Fruit fly (Drosophila melanogaster) whole organism, embryonic: ENCODE results near the gene CG11241.

ENCODE experiments used
- Awh ChIP-seq: fragments of 200-800 bp; sonication (Bioruptor generic); IDR thresholded peaks from 2 replicates; pipeline ENCODE4, ENCODE4 v1.3.6; 2022; ENCODE audit warnings: missing biosample characterization, missing genetic modification characterization
- Blimp-1 ChIP-seq: fragments of 200-800 bp; sonication (Bioruptor generic); optimal IDR thresholded peaks from 3 replicates; lab custom pipeline; 2018; ENCODE audit warnings: missing biosample characterization, missing genetic modification characterization, mild to moderate bottlenecking, moderate library complexity, missing genetic modification reagents
- CG10321 ChIP-seq: fragments of 200-800 bp; sonication (Bioruptor generic); IDR thresholded peaks from 2 replicates; pipeline ENCODE4 v1.3.6; 2022; ENCODE audit warnings: missing biosample characterization, missing genetic modification characterization
- CG11247 ChIP-seq: fragments of 200-800 bp; sonication (Bioruptor generic); IDR thresholded peaks from 2 replicates; pipeline ENCODE4 v1.3.6; 2022; ENCODE audit warnings: missing biosample characterization, missing genetic modification characterization
- CG11696 ChIP-seq: fragments of 200-800 bp; sonication (Bioruptor generic); IDR thresholded peaks from 2 replicates; pipeline ENCODE4 v1.3.6; 2022; ENCODE audit warnings: missing biosample characterization, missing genetic modification characterization
- CG12219 ChIP-seq: fragments of 200-800 bp; sonication (Bioruptor generic); optimal IDR thresholded peaks from 3 replicates; lab custom pipeline; 2018; ENCODE audit warnings: missing biosample characterization, mild to moderate bottlenecking, missing genetic modification characterization
- CG1529 ChIP-seq: fragments of 200-800 bp; sonication (Bioruptor generic); optimal IDR thresholded peaks from 3 replicates; lab custom pipeline; 2018; ENCODE audit warnings: missing biosample characterization, missing genetic modification characterization
- CG1603 ChIP-seq: fragments of 200-800 bp; sonication (Bioruptor generic); optimal IDR thresholded peaks from 2 replicates; lab custom pipeline; 2019; ENCODE audit warnings: missing biosample characterization, mild to moderate bottlenecking, missing genetic modification characterization, moderate library complexity
- CG18011 ChIP-seq: fragments of 200-800 bp; sonication (Bioruptor generic); optimal IDR thresholded peaks from 2 replicates; lab custom pipeline; 2017; ENCODE audit warnings: missing biosample characterization, missing genetic modification characterization, mild to moderate bottlenecking, moderate library complexity, missing genotype
- CG2116 ChIP-seq: fragments of 200-800 bp; sonication (Bioruptor generic); optimal IDR thresholded peaks from 3 replicates; lab custom pipeline; 2018; ENCODE audit warnings: missing biosample characterization, mild to moderate bottlenecking, missing genetic modification characterization
- CG2202 ChIP-seq: fragments of 200-800 bp; sonication (Bioruptor generic); optimal IDR thresholded peaks from 2 replicates; lab custom pipeline; 2018; ENCODE audit warnings: missing biosample characterization, mild to moderate bottlenecking, missing genetic modification characterization
- CG5245 ChIP-seq: fragments of 200-800 bp; sonication (Bioruptor generic); optimal IDR thresholded peaks from 3 replicates; lab custom pipeline; 2016; ENCODE audit warnings: missing biosample characterization, missing genetic modification characterization
- CG7987 ChIP-seq: fragments of 200-800 bp; sonication (Bioruptor generic); optimal IDR thresholded peaks from 2 replicates; lab custom pipeline; 2018; ENCODE audit warnings: missing biosample characterization, mild to moderate bottlenecking, missing genetic modification characterization, moderate library complexity
- CG8359 ChIP-seq: fragments of 200-800 bp; sonication (Bioruptor generic); optimal IDR thresholded peaks from 2 replicates; lab custom pipeline; 2017; ENCODE audit warnings: missing biosample characterization, mild to moderate bottlenecking, missing genetic modification characterization, borderline replicate concordance
- CG9215 ChIP-seq: fragments of 200-800 bp; sonication (Bioruptor generic); IDR thresholded peaks from 2 replicates; pipeline ENCODE4 v1.3.6; 2022; ENCODE audit warnings: missing biosample characterization, missing genetic modification characterization
- CG9437 ChIP-seq: fragments of 200-800 bp; sonication (Bioruptor generic); optimal IDR thresholded peaks from 2 replicates; lab custom pipeline; 2018; ENCODE audit warnings: missing biosample characterization, mild to moderate bottlenecking, missing genetic modification characterization
- CG9609 ChIP-seq: fragments of 200-800 bp; sonication (Bioruptor generic); optimal IDR thresholded peaks from 3 replicates; lab custom pipeline; 2016; ENCODE audit warnings: missing biosample characterization, missing genetic modification characterization
- CG9727 ChIP-seq: fragments of 200-800 bp; sonication (Bioruptor generic); optimal IDR thresholded peaks from 3 replicates; lab custom pipeline; 2017; ENCODE audit warnings: missing biosample characterization, mild to moderate bottlenecking, missing genetic modification characterization
- CG9932 ChIP-seq: fragments of 200-800 bp; sonication (Bioruptor generic); IDR thresholded peaks from 2 replicates; pipeline ENCODE4 v1.3.6; 2022; ENCODE audit warnings: missing biosample characterization, missing genetic modification characterization
- CkIIα-i1 ChIP-seq: fragments of 200-800 bp; sonication (Bioruptor generic); IDR thresholded peaks from 2 replicates; pipeline ENCODE4 v1.3.6; 2022; ENCODE audit warnings: missing biosample characterization, missing genetic modification characterization
- CoRest ChIP-seq: fragments of 200-800 bp; sonication (Bioruptor generic); optimal IDR thresholded peaks from 3 replicates; lab custom pipeline; 2018; ENCODE audit warnings: missing biosample characterization, mild to moderate bottlenecking, missing genetic modification characterization, moderate library complexity
- Dad ChIP-seq: fragments of 200-800 bp; sonication (Bioruptor generic); optimal IDR thresholded peaks from 3 replicates; lab custom pipeline; 2016; ENCODE audit warnings: missing biosample characterization, missing genetic modification characterization
- Dp ChIP-seq: fragments of 200-800 bp; sonication (Bioruptor generic); optimal IDR thresholded peaks from 2 replicates; lab custom pipeline; 2018; ENCODE audit warnings: missing biosample characterization, mild to moderate bottlenecking, missing genetic modification characterization, moderate library complexity
- Hand ChIP-seq: fragments of 200-800 bp; sonication (Bioruptor generic); optimal IDR thresholded peaks from 2 replicates; lab custom pipeline; 2017; ENCODE audit warnings: mild to moderate bottlenecking, missing biosample characterization, missing genetic modification reagents, missing genetic modification characterization
- Hr51 ChIP-seq, 2 experiments: fragments of 200-800 bp; sonication (Bioruptor generic); optimal IDR thresholded peaks; 2 replicates in 1 of 2; 3 replicates in 1 of 2; lab custom pipeline; 2016 to 2018; ENCODE audit warnings: missing biosample characterization in 2 of 2, missing genetic modification characterization in 2 of 2, mild to moderate bottlenecking in 1 of 2, moderate library complexity in 1 of 2
- Lim3 ChIP-seq: fragments of 200-800 bp; sonication (Bioruptor generic); IDR thresholded peaks from 2 replicates; pipeline ENCODE4 v1.3.6; 2022; ENCODE audit warnings: missing biosample characterization, missing genetic modification characterization
- Lpt ChIP-seq: fragments of >200 bp; optimal IDR thresholded peaks from 2 replicates; lab custom pipeline; 2018; ENCODE audit warnings: missing biosample characterization, missing genetic modification characterization
- MESR4 ChIP-seq: fragments of 200-800 bp; sonication (Bioruptor generic); optimal IDR thresholded peaks from 2 replicates; lab custom pipeline; 2018; ENCODE audit warnings: missing biosample characterization, mild to moderate bottlenecking, missing genetic modification characterization, moderate library complexity
- Oli ChIP-seq: fragments of 200-800 bp; sonication (Bioruptor generic); optimal IDR thresholded peaks from 2 replicates; lab custom pipeline; 2018; ENCODE audit warnings: missing biosample characterization, mild to moderate bottlenecking, missing genetic modification characterization, moderate library complexity
- Sry-β ChIP-seq: fragments of 200-800 bp; sonication (Bioruptor generic); optimal IDR thresholded peaks from 2 replicates; lab custom pipeline; 2018; ENCODE audit warnings: missing biosample characterization, mild to moderate bottlenecking, missing genetic modification characterization, moderate library complexity
- Xbp1 ChIP-seq: fragments of 200-800 bp; sonication (Bioruptor generic); optimal IDR thresholded peaks from 3 replicates; lab custom pipeline; 2016; ENCODE audit warnings: missing biosample characterization, mild to moderate bottlenecking, missing genetic modification characterization
- bab2 ChIP-seq: fragments of 200-800 bp; sonication (Bioruptor generic); optimal IDR thresholded peaks from 2 replicates; lab custom pipeline; 2016; ENCODE audit warnings: missing biosample characterization, missing genetic modification characterization
- bbx ChIP-seq: fragments of 200-800 bp; sonication (Bioruptor generic); IDR thresholded peaks from 2 replicates; pipeline ENCODE4 v1.3.6; 2022; ENCODE audit warnings: missing biosample characterization, missing genetic modification characterization; ENCODE audit not compliant: partially characterized antibody
- bcd ChIP-seq: fragments of 200-800 bp; sonication (Bioruptor generic); optimal IDR thresholded peaks from 2 replicates; lab custom pipeline; 2017; ENCODE audit warnings: missing biosample characterization, mild to moderate bottlenecking, missing genetic modification characterization
- cato ChIP-seq: fragments of 200-800 bp; sonication (Bioruptor generic); optimal IDR thresholded peaks from 2 replicates; lab custom pipeline; 2016; ENCODE audit warnings: missing biosample characterization, missing genetic modification characterization, borderline replicate concordance
- caup ChIP-seq: fragments of 200-800 bp; sonication (Bioruptor generic); optimal IDR thresholded peaks from 3 replicates; lab custom pipeline; 2017; ENCODE audit warnings: missing biosample characterization, mild to moderate bottlenecking, missing genetic modification characterization, moderate library complexity; ENCODE audit not compliant: severe bottlenecking
- chm ChIP-seq: fragments of 200-800 bp; sonication (Bioruptor generic); IDR thresholded peaks from 2 replicates; pipeline ENCODE4 v1.3.6; 2022; ENCODE audit warnings: missing biosample characterization, missing genetic modification characterization
- croc ChIP-seq: fragments of 200-800 bp; sonication (Bioruptor generic); conservative IDR thresholded peaks from 3 replicates; pipeline ENCODE4 v1.3.6; 2022; ENCODE audit warnings: missing biosample characterization, missing genetic modification characterization
- eve ChIP-seq, 2 experiments: fragments of >200 bp; optimal IDR thresholded peaks; 2 replicates each; lab custom pipeline; 2017; ENCODE audit warnings: missing biosample characterization in 2 of 2, missing genetic modification characterization in 2 of 2
- h ChIP-seq: fragments of >200 bp; optimal IDR thresholded peaks from 2 replicates; lab custom pipeline; 2017
- kay ChIP-seq: fragments of 200-800 bp; sonication (Bioruptor generic); optimal IDR thresholded peaks from 2 replicates; lab custom pipeline; 2016; ENCODE audit warnings: missing biosample characterization, missing genetic modification characterization
- maf-S ChIP-seq: fragments of 200-800 bp; sonication (Bioruptor generic); optimal IDR thresholded peaks from 2 replicates; lab custom pipeline; 2016; ENCODE audit warnings: missing biosample characterization, missing genetic modification characterization
- p53 ChIP-seq: fragments of 200-800 bp; sonication (Bioruptor generic); optimal IDR thresholded peaks from 2 replicates; lab custom pipeline; 2016; ENCODE audit warnings: missing biosample characterization, missing genetic modification characterization
- pzg ChIP-seq: fragments of 200-800 bp; sonication (Bioruptor generic); optimal IDR thresholded peaks from 3 replicates; lab custom pipeline; 2018; ENCODE audit warnings: missing biosample characterization, mild to moderate bottlenecking, missing genetic modification characterization, moderate library complexity
- salm ChIP-seq: fragments of 200-800 bp; sonication (Bioruptor generic); optimal IDR thresholded peaks from 2 replicates; lab custom pipeline; 2018; ENCODE audit warnings: missing biosample characterization, mild to moderate bottlenecking, missing genetic modification characterization
- sima ChIP-seq: fragments of 200-800 bp; sonication (Bioruptor generic); optimal IDR thresholded peaks from 2 replicates; lab custom pipeline; 2016; ENCODE audit warnings: missing biosample characterization, missing genetic modification characterization
- slbo ChIP-seq: fragments of 200-800 bp; sonication (Bioruptor generic); IDR thresholded peaks from 2 replicates; pipeline ENCODE4 v1.3.6; 2022; ENCODE audit warnings: missing biosample characterization, missing genetic modification characterization
- tll ChIP-seq, 2 experiments: fragments of 200-800 bp in 1 of 2; fragments of >200 bp in 1 of 2; sonication (Bioruptor generic) in 1 of 2; optimal IDR thresholded peaks; 2 replicates each; lab custom pipeline; 2017 to 2019; ENCODE audit warnings: missing biosample characterization in 2 of 2, missing genetic modification characterization in 2 of 2, mild to moderate bottlenecking in 1 of 2, moderate library complexity in 1 of 2
- trh ChIP-seq: fragments of 200-800 bp; sonication (Bioruptor generic); optimal IDR thresholded peaks from 2 replicates; lab custom pipeline; 2016; ENCODE audit warnings: missing biosample characterization, missing genetic modification characterization
- unc-4 ChIP-seq: fragments of 200-800 bp; sonication (Bioruptor generic); IDR thresholded peaks from 2 replicates; pipeline ENCODE4 v1.3.6; 2022; ENCODE audit warnings: missing biosample characterization, missing genetic modification characterization; ENCODE audit not compliant: partially characterized antibody

Gene CG11241

DNA sequence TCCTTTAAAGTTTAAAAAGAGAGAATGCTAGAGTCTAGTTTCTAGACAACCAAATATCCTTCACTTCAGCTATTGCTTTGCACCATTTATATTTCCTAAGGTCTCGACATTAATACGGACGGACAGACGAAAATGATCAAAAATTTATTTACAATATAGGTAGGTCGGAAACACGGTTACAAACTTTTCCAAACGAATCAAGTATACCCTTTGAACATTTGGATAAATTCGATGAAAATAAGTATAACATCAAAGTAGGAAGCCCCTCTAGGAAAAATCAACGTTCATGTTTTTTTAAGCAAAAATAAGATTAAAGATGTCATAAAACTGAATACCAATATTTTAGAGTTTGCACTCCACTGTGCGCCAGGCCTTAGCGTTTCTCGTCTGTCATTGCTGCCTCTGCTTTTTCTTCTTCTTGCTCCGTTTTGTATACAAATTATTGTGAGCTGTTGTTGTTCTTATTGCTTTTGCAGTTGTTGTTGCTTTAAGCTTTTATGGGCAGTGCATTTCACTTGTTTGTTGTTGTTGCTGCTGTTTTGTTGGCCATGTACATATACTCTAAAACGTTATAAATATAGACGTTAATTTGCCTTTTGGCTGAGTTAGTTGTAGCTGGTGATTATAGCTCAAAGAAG is 4.8 kb upstream of the CG11241 start (continued):
- TF ChIP-seq croc = no peak
- no peak for TF ChIP-seq CG12219 (GFP tag; lab: Kevin White, UChicago)
- peak; percentile 18 for TF ChIP-seq CoRest (tag; lab: Kevin White, UChicago)
- no peak for TF ChIP-seq salm (tag; lab: Kevin White, UChicago)
- TF ChIP-seq Lpt (GFP tag; lab: Kevin White, UChicago) = no peak
- no peak for TF ChIP-seq slbo (GFP tag; lab: Robert Waterston, UW)
- TF ChIP-seq CG9727 (GFP tag; lab: Kevin White, UChicago) = no peak
- peak; percentile 36 for TF ChIP-seq Oli (tag; lab: Kevin White, UChicago)
- no peak for TF ChIP-seq sima (GFP tag; lab: Kevin White, UChicago)
- TF ChIP-seq Lim3 = no peak
- no peak for TF ChIP-seq CG8359 (GFP tag; lab: Kevin White, UChicago)
- TF ChIP-seq tll (GFP tag; optimal IDR thresholded peaks at IDR 0.05; lab: Kevin White, UChicago) = no peak
- no peak for TF ChIP-seq p53 (GFP tag; lab: Kevin White, UChicago)
- no peak for TF ChIP-seq CG9609 (GFP tag; lab: Kevin White, UChicago)
- no peak for TF ChIP-seq bbx (GFP tag; lab: Robert Waterston, UW)
- TF ChIP-seq MESR4 = no peak
- no peak for TF ChIP-seq CG2116
- no peak for TF ChIP-seq Dad
- TF ChIP-seq CG11696 (GFP tag; lab: Robert Waterston, UW) = no peak
- peak; percentile 6 for TF ChIP-seq CG5245 (GFP tag; lab: Kevin White, UChicago)
- TF ChIP-seq CG7987 (GFP tag; lab: Kevin White, UChicago) = no peak
- TF ChIP-seq chm (GFP tag; lab: Robert Waterston, UW) = no peak
- TF ChIP-seq kay = no peak
- TF ChIP-seq h (lab: Kevin White, UChicago) = no peak
- no peak for TF ChIP-seq maf-S (GFP tag; lab: Kevin White, UChicago)
- no peak for TF ChIP-seq Xbp1 (GFP tag; lab: Kevin White, UChicago)
- no peak for TF ChIP-seq Blimp-1 (GFP tag; lab: Kevin White, UChicago)
- no peak for TF ChIP-seq CG11247
- TF ChIP-seq CG1603 (tag; lab: Kevin White, UChicago) = peak; percentile 5
- no peak for TF ChIP-seq trh (GFP tag; lab: Kevin White, UChicago)
- no peak for TF ChIP-seq eve (GFP tag; optimal IDR thresholded peaks at IDR 0.05; lab: Kevin White, UChicago)
- no peak for TF ChIP-seq bcd
- no peak for TF ChIP-seq CG2202 (tag; lab: Kevin White, UChicago)
- TF ChIP-seq CG9215 (GFP tag; lab: Robert Waterston, UW) = no peak
- peak; percentile 6 for TF ChIP-seq CG1529 (GFP tag; lab: Kevin White, UChicago)
- no peak for TF ChIP-seq CG18011 (GFP tag; lab: Kevin White, UChicago)
- peak; percentile 35 for TF ChIP-seq CG9437
- no peak for TF ChIP-seq unc-4 (GFP tag; lab: Robert Waterston, UW)
- TF ChIP-seq CkIIα-i1 (GFP tag; lab: Robert Waterston, UW) = no peak
- no peak for TF ChIP-seq Hand (GFP tag; lab: Kevin White, UChicago)
- TF ChIP-seq Hr51 (GFP tag; optimal IDR thresholded peaks at IDR 0.05; lab: Kevin White, UChicago) = peak in 1 of 2 experiments; percentile 3
- no peak for TF ChIP-seq bab2 (GFP tag; lab: Kevin White, UChicago)
- TF ChIP-seq CG9932 = no peak
- TF ChIP-seq CG10321 = no peak
- TF ChIP-seq caup (GFP tag; lab: Kevin White, UChicago) = no peak
- no peak for TF ChIP-seq Sry-β (GFP tag; lab: Kevin White, UChicago)
- TF ChIP-seq Dp (GFP tag; lab: Kevin White, UChicago) = no peak
- TF ChIP-seq pzg (GFP tag; lab: Kevin White, UChicago) = no peak
- TF ChIP-seq Awh (GFP tag; lab: Robert Waterston, UW) = no peak
- no peak for TF ChIP-seq cato (GFP tag; lab: Kevin White, UChicago)
